Worm (Caenorhabditis elegans) whole organism, early embryonic: ENCODE results near the gene C01C4.2.

Experiments used
- B0310.2 ChIP-seq: sonication (generic microtip); optimal IDR thresholded peaks from 2 replicates; lab custom pipeline; 2016; ENCODE audit warnings: mild to moderate bottlenecking, missing genetic modification characterization, missing compliant biosample characterization
- F13C5.2 ChIP-seq: sonication (generic microtip); optimal IDR thresholded peaks from 2 replicates; lab custom pipeline; 2017; ENCODE audit warnings: mild to moderate bottlenecking, missing genetic modification characterization, inconsistent platforms, missing compliant biosample characterization
- aly-1 ChIP-seq: sonication (generic microtip); optimal IDR thresholded peaks from 2 replicates; lab custom pipeline; 2016; ENCODE audit warnings: missing genetic modification characterization, missing compliant biosample characterization
- ama-1 ChIP-seq: fragments of 150-350 bp; optimal IDR thresholded peaks from 2 replicates; lab custom pipeline; 2014
- ceh-13 ChIP-seq: fragments of 200-800 bp; sonication (Bioruptor generic); optimal IDR thresholded peaks from 2 replicates; lab custom pipeline; 2018; ENCODE audit warnings: mild to moderate bottlenecking, missing genetic modification characterization, missing compliant biosample characterization
- ceh-36 ChIP-seq: sonication (generic microtip); optimal IDR thresholded peaks from 2 replicates; lab custom pipeline; 2016; ENCODE audit warnings: missing genetic modification characterization, inconsistent platforms, missing compliant biosample characterization
- ets-7 ChIP-seq: sonication (generic microtip); optimal IDR thresholded peaks from 2 replicates; lab custom pipeline; 2016; ENCODE audit warnings: missing genotype, missing genetic modification characterization, missing compliant biosample characterization
- flt-1 ChIP-seq: fragments of 200-800 bp; sonication (Bioruptor generic); IDR thresholded peaks from 2 replicates; pipeline ENCODE4 v1.3.6; 2022; ENCODE audit warnings: missing genetic modification characterization, missing compliant biosample characterization
- hmbx-1 ChIP-seq: sonication (generic microtip); optimal IDR thresholded peaks from 2 replicates; lab custom pipeline; 2016; ENCODE audit warnings: mild to moderate bottlenecking, missing genetic modification characterization, missing compliant biosample characterization
- hmg-4 ChIP-seq: fragments of 200-800 bp; sonication (Bioruptor generic); optimal IDR thresholded peaks from 2 replicates; lab custom pipeline; 2018; ENCODE audit warnings: mild to moderate bottlenecking, missing genetic modification characterization, missing compliant biosample characterization
- hnd-1 ChIP-seq: sonication (generic microtip); optimal IDR thresholded peaks from 2 replicates; lab custom pipeline; 2016; ENCODE audit warnings: missing genetic modification characterization, missing compliant biosample characterization
- pes-1 ChIP-seq: fragments of 200-800 bp; sonication (Bioruptor generic); IDR thresholded peaks from 2 replicates; pipeline ENCODE4 v1.3.6; 2022; ENCODE audit warnings: missing genetic modification reagents, missing genetic modification characterization, missing compliant biosample characterization
- sea-1 ChIP-seq: fragments of 200-800 bp; sonication (Bioruptor generic); conservative IDR thresholded peaks from 2 replicates; pipeline ENCODE4 v1.3.6; 2022; ENCODE audit warnings: missing genetic modification characterization, missing compliant biosample characterization
- tra-4 ChIP-seq: sonication (generic microtip); optimal IDR thresholded peaks from 2 replicates; lab custom pipeline; 2017; ENCODE audit warnings: missing genetic modification characterization, missing compliant biosample characterization

- no peak for TF ChIP-seq hmbx-1
- no peak for TF ChIP-seq ama-1 (lab: Kevin White, UChicago)
- TF ChIP-seq ceh-36 (tag; lab: Kevin White, UChicago), result no peak
- TF ChIP-seq F13C5.2 (tag; lab: Kevin White, UChicago), result no peak
- no peak for TF ChIP-seq ceh-13
- no peak for TF ChIP-seq tra-4
- TF ChIP-seq hnd-1 (tag; lab: Kevin White, UChicago), result no peak
- TF ChIP-seq B0310.2 (tag; lab: Kevin White, UChicago), result no peak
- no peak for TF ChIP-seq aly-1 (tag; lab: Kevin White, UChicago)
- TF ChIP-seq ets-7 (tag; lab: Kevin White, UChicago), result no peak
- TF ChIP-seq flt-1, result no peak
- TF ChIP-seq sea-1, result no peak
- no peak for TF ChIP-seq pes-1
- no peak for TF ChIP-seq hmg-4 (GFP tag; lab: Kevin White, UChicago)
These were observed 40.9 kb downstream of the C01C4.2 start for ce11 chrX:3755753-3756152.
